Worm (Caenorhabditis elegans): Measurements from ENCODE around the gene fbxl-3.

The fbxl-3 gene

ce11 chrII:5398779-5399178, at the start of gene fbxl-3:
TSS of gene fbxl-3 (minus strand) at chrII:5398902.
- no peak for TF ChIP-seq egl-27 (tag; optimal IDR thresholded peaks at IDR 0.05)
- peak; percentile 22 for TF ChIP-seq hmg-11 (tag; optimal IDR thresholded peaks at IDR 0.05)
- TF ChIP-seq lin-15B (tag; optimal IDR thresholded peaks at IDR 0.05), result no peak

ce11 chrII:5447381-5447780, 48.7 kb upstream of the fbxl-3 start, which contains the start of gene cex-1:
TSS of gene cex-1 (plus strand) at chrII:5447681.
- TF ChIP-seq lin-15B (tag; optimal IDR thresholded peaks at IDR 0.05), result no peak
- TF ChIP-seq egl-5 (tag; optimal IDR thresholded peaks at IDR 0.05), result no peak
- TF ChIP-seq ztf-4 (tag; optimal IDR thresholded peaks at IDR 0.05), result no peak
- TF ChIP-seq ama-1 (optimal IDR thresholded peaks at IDR 0.05), result no peak
- TF ChIP-seq unc-62 (GFP tag; optimal IDR thresholded peaks at IDR 0.05), result no peak
- no peak for TF ChIP-seq nhr-25 (tag; optimal IDR thresholded peaks at IDR 0.05)
- TF ChIP-seq unc-39 (tag; optimal IDR thresholded peaks at IDR 0.05), result no peak
- TF ChIP-seq mdl-1 (tag; optimal IDR thresholded peaks at IDR 0.05), result no peak
- TF ChIP-seq fkh-2 (tag; optimal IDR thresholded peaks at IDR 0.05), result no peak
- TF ChIP-seq hmg-11 (tag; optimal IDR thresholded peaks at IDR 0.05), result no peak
- no peak for TF ChIP-seq ceh-16 (tag; optimal IDR thresholded peaks at IDR 0.05)
- no peak for TF ChIP-seq nhr-11 (tag; optimal IDR thresholded peaks at IDR 0.05)
- no peak for TF ChIP-seq fos-1 (tag; optimal IDR thresholded peaks at IDR 0.05)
- TF ChIP-seq eor-1 (tag; optimal IDR thresholded peaks at IDR 0.05), result no peak

DNA sequence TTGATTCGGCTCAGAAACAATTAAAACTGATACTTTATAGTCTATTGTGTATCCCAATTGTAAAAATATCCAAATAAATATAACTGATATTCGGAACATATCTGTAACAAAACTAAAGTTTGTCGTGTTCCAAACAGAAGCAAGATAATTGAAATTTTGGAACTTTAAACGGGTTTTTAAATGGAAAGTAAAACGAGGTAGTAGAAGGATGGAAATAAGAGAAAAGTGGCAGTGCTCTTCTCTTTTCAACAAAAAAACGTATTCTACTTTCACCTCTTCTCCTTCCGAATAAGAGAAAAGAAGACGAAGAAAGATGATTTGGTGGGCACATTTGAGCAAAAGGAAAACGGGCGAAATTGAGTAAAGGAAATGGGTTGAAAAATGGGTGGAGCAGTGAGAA, 47.8 kb upstream of the fbxl-3 start, which contains the start of gene nmr-1:
Gene nmr-1 (minus strand): TSS at position 101 of the 400 bp plus-strand sequence.
- no peak for TF ChIP-seq daf-12 (tag; optimal IDR thresholded peaks at IDR 0.05)
- TF ChIP-seq elt-1 (tag; optimal IDR thresholded peaks at IDR 0.05), result no peak
- TF ChIP-seq snpc-4 (tag; optimal IDR thresholded peaks at IDR 0.05), result no peak
- TF ChIP-seq hmg-11 (tag; optimal IDR thresholded peaks at IDR 0.05), result no peak
- no peak for TF ChIP-seq zag-1 (tag; optimal IDR thresholded peaks at IDR 0.05)
- TF ChIP-seq ztf-11 (tag; optimal IDR thresholded peaks at IDR 0.05), result no peak
- TF ChIP-seq egl-27 (tag; optimal IDR thresholded peaks at IDR 0.05), result no peak
- no peak for TF ChIP-seq mml-1 (tag; optimal IDR thresholded peaks at IDR 0.05)
- no peak for TF ChIP-seq unc-39 (tag; optimal IDR thresholded peaks at IDR 0.05)
- TF ChIP-seq jun-1 (tag; optimal IDR thresholded peaks at IDR 0.05), result no peak
- TF ChIP-seq eor-1 (tag; optimal IDR thresholded peaks at IDR 0.05), result no peak
- no peak for TF ChIP-seq nhr-11 (tag; optimal IDR thresholded peaks at IDR 0.05)
- no peak for TF ChIP-seq lsy-12 (tag; optimal IDR thresholded peaks at IDR 0.05)
- no peak for TF ChIP-seq lin-15B (tag; optimal IDR thresholded peaks at IDR 0.05)
- TF ChIP-seq nhr-12 (tag; optimal IDR thresholded peaks at IDR 0.05), result no peak
- TF ChIP-seq nhr-43 (tag; optimal IDR thresholded peaks at IDR 0.05; ENCODE audit: poor library complexity, severe bottlenecking), result no peak
- TF ChIP-seq elt-2 (tag; optimal IDR thresholded peaks at IDR 0.05), result no peak
- no peak for TF ChIP-seq pqm-1 (tag; optimal IDR thresholded peaks at IDR 0.05)

DNA sequence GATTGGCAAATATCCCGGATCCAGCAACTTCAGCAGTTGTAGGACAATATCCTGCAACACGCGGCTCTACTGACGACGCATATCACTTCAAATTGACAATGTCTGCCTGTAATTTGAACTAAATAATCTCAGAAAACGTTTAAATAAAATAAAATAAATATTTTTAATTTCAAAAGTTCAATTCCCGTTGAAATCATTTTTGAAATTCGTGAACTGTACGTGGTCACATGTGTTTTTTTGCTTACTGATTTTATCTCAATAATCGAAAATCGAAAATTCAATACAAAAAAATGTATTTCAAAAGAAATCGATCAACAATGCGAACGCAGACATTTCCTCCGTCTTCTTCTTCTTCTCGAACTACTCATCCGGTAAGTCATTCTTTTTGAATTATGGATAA, 38.9 kb upstream of the fbxl-3 start, which contains the start of gene F07F6.1:
Gene F07F6.1 (plus strand): TSS at position 301 of the 400 bp plus-strand sequence.
- no peak for TF ChIP-seq nhr-23 (tag; optimal IDR thresholded peaks at IDR 0.05)
- TF ChIP-seq hmg-11 (tag; optimal IDR thresholded peaks at IDR 0.05), result no peak
- no peak for TF ChIP-seq nhr-67 (tag; optimal IDR thresholded peaks at IDR 0.05)
- TF ChIP-seq nhr-11 (tag; optimal IDR thresholded peaks at IDR 0.05), result no peak

DNA sequence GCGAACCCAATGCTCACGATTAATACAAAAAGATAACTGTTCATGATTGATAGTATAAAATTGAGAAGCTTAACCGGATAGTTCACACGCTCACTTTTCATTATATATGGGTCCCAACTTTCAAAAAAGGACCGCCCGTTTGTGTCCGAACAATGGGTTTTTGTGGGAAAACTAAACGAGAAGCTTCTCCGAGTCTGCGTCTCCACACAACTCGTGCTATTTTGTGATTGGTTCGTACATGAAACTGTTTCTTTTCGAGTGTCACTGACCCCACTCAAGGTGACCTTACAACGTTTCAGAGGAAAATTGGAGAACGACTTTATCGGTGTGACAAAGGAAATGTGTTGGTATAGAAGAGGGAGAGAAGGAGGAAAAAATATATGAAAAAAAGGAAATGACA, 38.1 kb upstream of the fbxl-3 start, which contains the start of gene dct-5:
Gene dct-5 (minus strand): TSS at position 101 of the 400 bp plus-strand sequence.
- no peak for TF ChIP-seq aly-2 (tag; optimal IDR thresholded peaks at IDR 0.05)
- TF ChIP-seq mdl-1 (tag; optimal IDR thresholded peaks at IDR 0.05), result no peak
- no peak for TF ChIP-seq elt-2 (tag; optimal IDR thresholded peaks at IDR 0.05)
- no peak for TF ChIP-seq egl-5 (tag; optimal IDR thresholded peaks at IDR 0.05)
- TF ChIP-seq nhr-25 (tag; optimal IDR thresholded peaks at IDR 0.05), result peak; percentile 29
- TF ChIP-seq nhr-237 (tag; optimal IDR thresholded peaks at IDR 0.05), result no peak
- no peak for TF ChIP-seq nhr-76 (tag; optimal IDR thresholded peaks at IDR 0.05)
- no peak for TF ChIP-seq fkh-10 (GFP tag; optimal IDR thresholded peaks at IDR 0.05)

ce11 chrII:5433069-5433468, 34.4 kb upstream of the fbxl-3 start, which contains the start of gene srx-114:
TSS of gene srx-114 (minus strand) at chrII:5433169.
- no peak for TF ChIP-seq nhr-12 (tag; optimal IDR thresholded peaks at IDR 0.05)
- TF ChIP-seq daf-12 (tag; optimal IDR thresholded peaks at IDR 0.05), result no peak
- no peak for TF ChIP-seq nhr-237 (tag; optimal IDR thresholded peaks at IDR 0.05)
- no peak for TF ChIP-seq elt-2 (tag; optimal IDR thresholded peaks at IDR 0.05)
- TF ChIP-seq unc-62 (GFP tag; optimal IDR thresholded peaks at IDR 0.05), result no peak
- no peak for TF ChIP-seq snpc-4 (tag; optimal IDR thresholded peaks at IDR 0.05)
- TF ChIP-seq mdl-1 (tag; optimal IDR thresholded peaks at IDR 0.05), result no peak
